Worm (Caenorhabditis elegans): ENCODE data around the gene ndub-6.

- TF ChIP-seq aly-2 (tag; optimal IDR thresholded peaks at IDR 0.05) (no peak), snpc-4 (tag; optimal IDR thresholded peaks at IDR 0.05) (no peak), unc-62 (GFP tag; optimal IDR thresholded peaks at IDR 0.05) (no peak), nhr-10 (tag; optimal IDR thresholded peaks at IDR 0.05) (no peak), zag-1 (tag; optimal IDR thresholded peaks at IDR 0.05) (peak; percentile 10), R02D3.7 (tag; optimal IDR thresholded peaks at IDR 0.05) (no peak), unc-39 (tag; optimal IDR thresholded peaks at IDR 0.05) (no peak), ama-1 (optimal IDR thresholded peaks at IDR 0.05) (no peak), peb-1 (tag; optimal IDR thresholded peaks at IDR 0.05) (no peak)
Measured at ce11 chrIV:11635437-11636408, 16.5 kb upstream of the ndub-6 start, which contains the start of gene mars-1.
